Worm (Caenorhabditis elegans): Measurements from ENCODE around the gene let-805.
"Not testable (repeated sequence)": the region's sequence is repeated elsewhere in the genome, so short reads cannot be mapped to it uniquely, and the experiment has no call there.

ce11 chrIII:2699363-2699762, 41.5 kb downstream of the let-805 start, which contains the start of gene cox-6B:
- TF ChIP-seq hnd-1 (tag; optimal IDR thresholded peaks at IDR 0.05); ama-1 (optimal IDR thresholded peaks at IDR 0.05); ets-7 (tag; optimal IDR thresholded peaks at IDR 0.05); hmbx-1 (tag; optimal IDR thresholded peaks at IDR 0.05); pes-1 (GFP tag; IDR thresholded peaks at IDR 0.05); B0310.2 (tag; optimal IDR thresholded peaks at IDR 0.05); tbx-37 (GFP tag; conservative IDR thresholded peaks at IDR 0.05); flt-1 (GFP tag; IDR thresholded peaks at IDR 0.05); sea-1 (GFP tag; conservative IDR thresholded peaks at IDR 0.05); hmg-4 (GFP tag; optimal IDR thresholded peaks at IDR 0.05); ceh-13 (GFP tag; optimal IDR thresholded peaks at IDR 0.05): not testable (repeated sequence)
